Fruit fly (Drosophila melanogaster) whole organism, embryonic: ENCODE measurements around the gene Nepl18.

ENCODE experiments used
- Ada2b ChIP-seq: fragments of 200-800 bp; sonication (Bioruptor generic); IDR thresholded peaks from 2 replicates; pipeline ENCODE4 v1.3.6; 2022; ENCODE audit warnings: missing biosample characterization, missing genetic modification characterization
- Adf1 ChIP-seq: fragments of 200-800 bp; sonication (Bioruptor generic); IDR thresholded peaks from 2 replicates; pipeline ENCODE4 v1.3.6; 2022; ENCODE audit warnings: missing biosample characterization, missing genetic modification characterization
- Atf6 ChIP-seq: fragments of 200-800 bp; sonication (Bioruptor generic); IDR thresholded peaks from 2 replicates; pipeline ENCODE4 v1.3.6; 2022; ENCODE audit warnings: missing biosample characterization, missing genetic modification characterization
- CG10462 ChIP-seq: fragments of 200-800 bp; sonication (Bioruptor generic); optimal IDR thresholded peaks from 2 replicates; lab custom pipeline; 2016; ENCODE audit warnings: missing biosample characterization, missing genetic modification characterization
- CG10543 ChIP-seq: fragments of 200-800 bp; sonication (Bioruptor generic); optimal IDR thresholded peaks from 3 replicates; lab custom pipeline; 2017; ENCODE audit warnings: missing biosample characterization, mild to moderate bottlenecking, missing genetic modification characterization, moderate library complexity
- CG11695 ChIP-seq: fragments of 200-800 bp; sonication (Bioruptor generic); IDR thresholded peaks from 3 replicates; pipeline ENCODE4 v1.3.6; 2022; ENCODE audit warnings: missing biosample characterization, missing genetic modification characterization
- CG12942 ChIP-seq: fragments of 200-800 bp; sonication (Bioruptor generic); optimal IDR thresholded peaks from 3 replicates; lab custom pipeline; 2016; ENCODE audit warnings: missing biosample characterization, missing genetic modification characterization
- CG15601 ChIP-seq: fragments of 200-800 bp; sonication (Bioruptor generic); optimal IDR thresholded peaks from 3 replicates; lab custom pipeline; 2019; ENCODE audit warnings: missing biosample characterization, mild to moderate bottlenecking, missing genetic modification characterization, moderate library complexity
- CG16815 ChIP-seq: fragments of 200-800 bp; sonication (Bioruptor generic); optimal IDR thresholded peaks from 3 replicates; lab custom pipeline; 2017; ENCODE audit warnings: missing biosample characterization, mild to moderate bottlenecking, missing genetic modification characterization
- CG17186 ChIP-seq: fragments of 200-800 bp; sonication (Bioruptor generic); optimal IDR thresholded peaks from 3 replicates; lab custom pipeline; 2017; ENCODE audit warnings: missing biosample characterization, missing genetic modification reagents, missing genetic modification characterization
- CG17568 ChIP-seq: fragments of 200-800 bp; sonication (Bioruptor generic); optimal IDR thresholded peaks from 2 replicates; lab custom pipeline; 2018; ENCODE audit warnings: missing biosample characterization, mild to moderate bottlenecking, missing genetic modification characterization, moderate library complexity
- CG2875 ChIP-seq: fragments of 200-800 bp; sonication (Bioruptor generic); optimal IDR thresholded peaks from 2 replicates; lab custom pipeline; 2017; ENCODE audit warnings: missing biosample characterization, mild to moderate bottlenecking, missing genetic modification characterization, missing genetic modification reagents
- CG31441 ChIP-seq: fragments of 200-800 bp; sonication (Bioruptor generic); IDR thresholded peaks from 2 replicates; pipeline ENCODE4 v1.3.6; 2022; ENCODE audit warnings: missing biosample characterization, missing genetic modification characterization
- CG34376 ChIP-seq: fragments of 200-800 bp; sonication (Bioruptor generic); optimal IDR thresholded peaks from 2 replicates; lab custom pipeline; 2018; ENCODE audit warnings: missing biosample characterization, mild to moderate bottlenecking, missing genetic modification characterization
- CG5953 ChIP-seq: fragments of 200-800 bp; sonication (Bioruptor generic); IDR thresholded peaks from 2 replicates; pipeline ENCODE4 v1.3.6; 2022; ENCODE audit warnings: missing biosample characterization, missing genetic modification characterization
- CG6813 ChIP-seq: fragments of 200-800 bp; sonication (Bioruptor generic); optimal IDR thresholded peaks from 2 replicates; lab custom pipeline; 2017; ENCODE audit warnings: missing biosample characterization, missing genetic modification characterization, mild to moderate bottlenecking, moderate library complexity, missing genetic modification reagents
- CG7839 ChIP-seq: fragments of 200-800 bp; sonication (Bioruptor generic); optimal IDR thresholded peaks from 3 replicates; lab custom pipeline; 2018; ENCODE audit warnings: missing biosample characterization, mild to moderate bottlenecking, missing genetic modification characterization, moderate library complexity
- CG8359 ChIP-seq: fragments of 200-800 bp; sonication (Bioruptor generic); optimal IDR thresholded peaks from 2 replicates; lab custom pipeline; 2017; ENCODE audit warnings: missing biosample characterization, mild to moderate bottlenecking, missing genetic modification characterization, borderline replicate concordance
- D19A ChIP-seq: fragments of 200-800 bp; optimal IDR thresholded peaks from 3 replicates; lab custom pipeline; 2019; ENCODE audit warnings: missing biosample characterization, mild to moderate bottlenecking, missing genetic modification characterization, moderate library complexity
- Dad ChIP-seq: fragments of 200-800 bp; sonication (Bioruptor generic); optimal IDR thresholded peaks from 3 replicates; lab custom pipeline; 2016; ENCODE audit warnings: missing biosample characterization, missing genetic modification characterization
- Dbx ChIP-seq: fragments of 200-800 bp; sonication (Bioruptor generic); IDR thresholded peaks from 3 replicates; pipeline ENCODE4 v1.3.6; 2022; ENCODE audit warnings: missing biosample characterization, missing genetic modification characterization
- Dek ChIP-seq: fragments of 200-800 bp; sonication (Bioruptor generic); optimal IDR thresholded peaks from 3 replicates; lab custom pipeline; 2019; ENCODE audit warnings: missing biosample characterization, mild to moderate bottlenecking, missing genetic modification characterization, moderate library complexity
- E2f2 ChIP-seq: fragments of 200-800 bp; sonication (Bioruptor generic); IDR thresholded peaks from 2 replicates; pipeline ENCODE4 v1.3.6; 2022; ENCODE audit warnings: missing biosample characterization, missing genetic modification characterization
- Eip74EF ChIP-seq, 2 experiments: fragments of 200-800 bp in 1 of 2; fragments of >200 bp in 1 of 2; sonication (Bioruptor generic) in 1 of 2; optimal IDR thresholded peaks; 2 replicates each; lab custom pipeline; 2017 to 2019; ENCODE audit warnings: missing biosample characterization in 2 of 2, missing genetic modification characterization in 2 of 2, mild to moderate bottlenecking in 1 of 2, moderate library complexity in 1 of 2
- HmgD ChIP-seq: fragments of 200-800 bp; sonication (Bioruptor generic); optimal IDR thresholded peaks from 3 replicates; lab custom pipeline; 2016; ENCODE audit warnings: missing biosample characterization, missing genetic modification characterization
- Hmr ChIP-seq: fragments of 200-800 bp; sonication (Bioruptor generic); optimal IDR thresholded peaks from 3 replicates; lab custom pipeline; 2017; ENCODE audit warnings: mild to moderate bottlenecking, missing biosample characterization, missing genetic modification reagents, missing genetic modification characterization
- Hr51 ChIP-seq, 2 experiments: fragments of 200-800 bp; sonication (Bioruptor generic); optimal IDR thresholded peaks; 2 replicates in 1 of 2; 3 replicates in 1 of 2; lab custom pipeline; 2016 to 2018; ENCODE audit warnings: missing biosample characterization in 2 of 2, missing genetic modification characterization in 2 of 2, mild to moderate bottlenecking in 1 of 2, moderate library complexity in 1 of 2
- Max ChIP-seq: fragments of 200-800 bp; sonication (Bioruptor generic); optimal IDR thresholded peaks from 2 replicates; lab custom pipeline; 2016; ENCODE audit warnings: missing biosample characterization, mild to moderate bottlenecking, missing genetic modification characterization
- Mrtf ChIP-seq: fragments of 200-800 bp; sonication (Bioruptor generic); IDR thresholded peaks from 3 replicates; pipeline ENCODE4 v1.3.6; 2022; ENCODE audit warnings: missing biosample characterization, missing genetic modification characterization
- PHDP ChIP-seq: fragments of 200-800 bp; sonication (Bioruptor generic); optimal IDR thresholded peaks from 3 replicates; lab custom pipeline; 2018; ENCODE audit warnings: missing biosample characterization, mild to moderate bottlenecking, missing genetic modification characterization, moderate library complexity
- az2 ChIP-seq: fragments of 200-800 bp; sonication (Bioruptor generic); optimal IDR thresholded peaks from 3 replicates; lab custom pipeline; 2016; ENCODE audit warnings: missing biosample characterization, missing genetic modification characterization
- bab2 ChIP-seq: fragments of 200-800 bp; sonication (Bioruptor generic); optimal IDR thresholded peaks from 2 replicates; lab custom pipeline; 2016; ENCODE audit warnings: missing biosample characterization, missing genetic modification characterization
- cas ChIP-seq: fragments of 200-800 bp; sonication (Bioruptor generic); IDR thresholded peaks from 2 replicates; pipeline ENCODE4 v1.3.6; 2022; ENCODE audit warnings: missing biosample characterization, missing genetic modification characterization
- dmrt11E ChIP-seq: fragments of 200-800 bp; sonication (Bioruptor generic); optimal IDR thresholded peaks from 3 replicates; lab custom pipeline; 2018; ENCODE audit warnings: missing biosample characterization, mild to moderate bottlenecking, missing genetic modification characterization, moderate library complexity
- ewg ChIP-seq: fragments of 200-800 bp; sonication (Bioruptor generic); optimal IDR thresholded peaks from 3 replicates; lab custom pipeline; 2017; ENCODE audit warnings: mild to moderate bottlenecking, missing biosample characterization, missing genetic modification reagents, missing genetic modification characterization
- gro ChIP-seq: fragments of 200-800 bp; sonication (Bioruptor generic); optimal IDR thresholded peaks from 2 replicates; lab custom pipeline; 2016; ENCODE audit warnings: missing biosample characterization, missing genetic modification characterization
- hbn ChIP-seq: fragments of 200-800 bp; sonication (Bioruptor generic); IDR thresholded peaks from 2 replicates; pipeline ENCODE4 v1.3.6; 2022; ENCODE audit warnings: missing biosample characterization, missing genetic modification characterization; ENCODE audit not compliant: partially characterized antibody
- hth ChIP-seq: fragments of >200 bp; optimal IDR thresholded peaks from 2 replicates; lab custom pipeline; 2017; ENCODE audit warnings: inconsistent platforms
- luna ChIP-seq: fragments of 200-800 bp; sonication (Bioruptor generic); optimal IDR thresholded peaks from 2 replicates; lab custom pipeline; 2016; ENCODE audit warnings: missing biosample characterization, missing genetic modification characterization
- maf-S ChIP-seq: fragments of 200-800 bp; sonication (Bioruptor generic); optimal IDR thresholded peaks from 2 replicates; lab custom pipeline; 2016; ENCODE audit warnings: missing biosample characterization, missing genetic modification characterization
- nerfin-1 ChIP-seq: fragments of 200-800 bp; sonication (Bioruptor generic); optimal IDR thresholded peaks from 3 replicates; lab custom pipeline; 2019; ENCODE audit warnings: missing biosample characterization, mild to moderate bottlenecking, missing genetic modification characterization, moderate library complexity
- pfk ChIP-seq: fragments of 200-800 bp; sonication (Bioruptor generic); optimal IDR thresholded peaks from 2 replicates; lab custom pipeline; 2018; ENCODE audit warnings: missing biosample characterization, mild to moderate bottlenecking, missing genetic modification characterization, moderate library complexity
- phol ChIP-seq: fragments of 200-800 bp; sonication (Bioruptor generic); optimal IDR thresholded peaks from 3 replicates; lab custom pipeline; 2018; ENCODE audit warnings: missing biosample characterization, mild to moderate bottlenecking, missing genetic modification characterization, moderate library complexity
- pros ChIP-seq: fragments of 200-800 bp; sonication (Bioruptor generic); optimal IDR thresholded peaks from 3 replicates; lab custom pipeline; 2019; ENCODE audit warnings: missing biosample characterization, mild to moderate bottlenecking, missing genetic modification characterization, moderate library complexity
- rib ChIP-seq: fragments of 200-800 bp; sonication (Bioruptor generic); IDR thresholded peaks from 2 replicates; pipeline ENCODE4 v1.3.6; 2022; ENCODE audit warnings: missing biosample characterization, missing genetic modification characterization
- run ChIP-seq: fragments of 200-800 bp; sonication (Bioruptor generic); optimal IDR thresholded peaks from 3 replicates; lab custom pipeline; 2018; ENCODE audit warnings: missing biosample characterization, mild to moderate bottlenecking, missing genetic modification characterization
- slp2 ChIP-seq: fragments of 200-800 bp; sonication (Bioruptor generic); optimal IDR thresholded peaks from 2 replicates; lab custom pipeline; 2016; ENCODE audit warnings: missing biosample characterization, missing genetic modification characterization
- sna ChIP-seq: fragments of 200-800 bp; sonication (Bioruptor generic); IDR thresholded peaks from 2 replicates; pipeline ENCODE4 v1.3.6; 2022; ENCODE audit warnings: missing biosample characterization, missing genetic modification characterization; ENCODE audit not compliant: partially characterized antibody
- so ChIP-seq: fragments of 200-800 bp; sonication (Bioruptor generic); IDR thresholded peaks from 3 replicates; pipeline ENCODE4 v1.3.6; 2022; ENCODE audit warnings: missing biosample characterization, missing genetic modification characterization
- vfl ChIP-seq: fragments of 200-800 bp; sonication (Bioruptor generic); optimal IDR thresholded peaks from 2 replicates; lab custom pipeline; 2016; ENCODE audit warnings: missing biosample characterization, missing genetic modification characterization
- zfh1 ChIP-seq: fragments of 200-800 bp; sonication (Bioruptor generic); IDR thresholded peaks from 3 replicates; pipeline ENCODE4 v1.3.6; 2022; ENCODE audit warnings: missing biosample characterization, missing genetic modification characterization

The Nepl18 gene

DNA sequence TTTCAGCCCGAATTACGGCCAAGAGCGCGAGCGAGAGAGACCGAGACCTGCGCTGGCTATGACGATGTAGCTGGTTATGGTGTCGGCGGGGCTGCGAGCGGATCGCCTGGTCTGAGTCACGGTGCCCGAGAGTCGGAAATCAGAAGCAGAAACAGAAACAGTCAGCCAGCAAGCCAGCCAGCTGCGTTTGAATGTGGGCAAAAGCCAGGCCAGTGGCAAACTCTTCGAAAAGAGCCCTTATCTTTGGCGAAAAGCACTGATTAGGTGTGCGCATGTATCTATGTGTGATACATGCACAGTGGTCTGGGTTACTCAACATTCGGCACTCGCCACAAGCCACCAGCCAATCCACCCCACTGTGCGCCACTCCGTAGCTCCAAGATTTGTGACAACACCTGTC, 44.2 kb upstream of the Nepl18 start (continued):
- TF ChIP-seq CG10543 = peak; percentile 75
- TF ChIP-seq HmgD (GFP tag; lab: Kevin White, UChicago) = peak; percentile 21
- no peak for TF ChIP-seq CG5953
- TF ChIP-seq Dbx (GFP tag; lab: Robert Waterston, UW) = 0 out of 3 replicates have a peak, but pooled peaks have one; percentile 49
- no peak for TF ChIP-seq D19A
- TF ChIP-seq pros (GFP tag; lab: Kevin White, UChicago) = no peak
- TF ChIP-seq luna (GFP tag; lab: Kevin White, UChicago) = no peak
- TF ChIP-seq CG34376 (GFP tag; lab: Kevin White, UChicago) = peak; percentile 85
- TF ChIP-seq Eip74EF (GFP tag; optimal IDR thresholded peaks at IDR 0.05; lab: Kevin White, UChicago) = no peak
- no peak for TF ChIP-seq ewg (GFP tag; lab: Kevin White, UChicago)
- TF ChIP-seq CG6813 (GFP tag; lab: Kevin White, UChicago) = no peak
- no peak for TF ChIP-seq Adf1 (GFP tag; lab: Robert Waterston, UW)
- TF ChIP-seq maf-S (GFP tag; lab: Kevin White, UChicago) = no peak
- TF ChIP-seq E2f2 (GFP tag; lab: Robert Waterston, UW) = peak; percentile 18; the same call in 1 of the 2 replicates
- TF ChIP-seq Dek (tag; lab: Kevin White, UChicago) = no peak
- no peak for TF ChIP-seq az2 (GFP tag; lab: Kevin White, UChicago)
- no peak for TF ChIP-seq Hmr (GFP tag; lab: Kevin White, UChicago)
- TF ChIP-seq CG17186 (GFP tag; lab: Kevin White, UChicago) = no peak
- no peak for TF ChIP-seq Ada2b (GFP tag; lab: Robert Waterston, UW)
- no peak for TF ChIP-seq nerfin-1
- TF ChIP-seq Dad = no peak
- no peak for TF ChIP-seq hth
- no peak for TF ChIP-seq Atf6 (GFP tag; lab: Robert Waterston, UW)
- TF ChIP-seq phol (tag; lab: Kevin White, UChicago) = no peak
- no peak for TF ChIP-seq Max
- no peak for TF ChIP-seq vfl (GFP tag; lab: Kevin White, UChicago)
- no peak for TF ChIP-seq CG17568 (GFP tag; lab: Kevin White, UChicago)
- no peak for TF ChIP-seq cas (GFP tag; lab: Robert Waterston, UW)
- no peak for TF ChIP-seq CG16815 (GFP tag; lab: Kevin White, UChicago)
- TF ChIP-seq Mrtf (GFP tag; lab: Robert Waterston, UW) = 0 out of 3 replicates have a peak, but pooled peaks have one; percentile 5
- TF ChIP-seq PHDP (tag; lab: Kevin White, UChicago) = no peak
- no peak for TF ChIP-seq pfk (GFP tag; lab: Kevin White, UChicago)
- TF ChIP-seq CG2875 = no peak
- TF ChIP-seq so = no peak; the same call in 2 of the 3 replicates
- TF ChIP-seq Hr51 (GFP tag; optimal IDR thresholded peaks at IDR 0.05; lab: Kevin White, UChicago) = no peak
- TF ChIP-seq sna (GFP tag; lab: Robert Waterston, UW) = no peak
- TF ChIP-seq run (tag; lab: Kevin White, UChicago) = no peak
- TF ChIP-seq slp2 = no peak
- no peak for TF ChIP-seq CG12942 (GFP tag; lab: Kevin White, UChicago)
- TF ChIP-seq rib (GFP tag; lab: Robert Waterston, UW) = peak; percentile 37; the same call in 1 of the 2 replicates
- TF ChIP-seq CG7839 (tag; lab: Kevin White, UChicago) = no peak
- TF ChIP-seq CG11695 (GFP tag; lab: Robert Waterston, UW) = peak; percentile 20; the same call in 1 of the 3 replicates
- TF ChIP-seq dmrt11E (tag; lab: Kevin White, UChicago) = no peak
- no peak for TF ChIP-seq CG8359 (GFP tag; lab: Kevin White, UChicago)
- TF ChIP-seq gro (GFP tag; lab: Kevin White, UChicago) = no peak
- no peak for TF ChIP-seq CG10462 (GFP tag; lab: Kevin White, UChicago)
- TF ChIP-seq bab2 (GFP tag; lab: Kevin White, UChicago) = no peak
- TF ChIP-seq hbn (GFP tag; lab: Robert Waterston, UW) = no peak
- TF ChIP-seq zfh1 (GFP tag; lab: Robert Waterston, UW) = peak; percentile 43; the same call in 1 of the 3 replicates
- TF ChIP-seq CG15601 (tag; lab: Kevin White, UChicago) = no peak
- TF ChIP-seq CG31441 (GFP tag; lab: Robert Waterston, UW) = no peak
